Fruit fly (Drosophila melanogaster) whole organism, wandering third instar larva: ENCODE measurements around the gene Eaat2.

ENCODE experiments used
- CG32264 ChIP-seq: fragments of 200-800 bp; sonication (Bioruptor generic); optimal IDR thresholded peaks from 2 replicates; lab custom pipeline; 2016; ENCODE audit warnings: missing biosample characterization, missing genetic modification characterization
- Hr78 ChIP-seq: fragments of >200 bp; optimal IDR thresholded peaks from 2 replicates; lab custom pipeline; 2017; ENCODE audit warnings: missing biosample characterization, missing genetic modification characterization
- Hr83 ChIP-seq: fragments of 200-300 bp; sonication (Bioruptor generic); optimal IDR thresholded peaks from 2 replicates; lab custom pipeline; 2016; ENCODE audit warnings: missing biosample characterization, mild to moderate bottlenecking, missing genetic modification characterization, moderate library complexity; ENCODE audit not compliant: poor library complexity, severe bottlenecking
- Myc ChIP-seq: fragments of >200 bp; optimal IDR thresholded peaks from 2 replicates; lab custom pipeline; 2017
- Vsx2 ChIP-seq: fragments of 200-300, 225-300 bp; sonication (Bioruptor generic); optimal IDR thresholded peaks from 2 replicates; lab custom pipeline; 2018; ENCODE audit warnings: missing biosample characterization, missing genetic modification characterization; ENCODE audit not compliant: partially characterized antibody
- br ChIP-seq: fragments of 200-800 bp; sonication (Bioruptor generic); optimal IDR thresholded peaks from 2 replicates; lab custom pipeline; 2016; ENCODE audit warnings: missing biosample characterization, missing genetic modification characterization
- brk ChIP-seq: fragments of 200-800 bp; sonication (Bioruptor generic); optimal IDR thresholded peaks from 2 replicates; lab custom pipeline; 2016; ENCODE audit warnings: missing biosample characterization, mild to moderate bottlenecking, missing genetic modification characterization
- foxo ChIP-seq, 2 experiments: fragments of 200-800 bp; sonication (Bioruptor generic); optimal IDR thresholded peaks; 2 replicates in 1 of 2; 3 replicates in 1 of 2; lab custom pipeline; 2016 to 2017; ENCODE audit warnings: missing biosample characterization in 2 of 2, missing genetic modification characterization in 2 of 2
- fru ChIP-seq: fragments of 200-800 bp; sonication (Bioruptor generic); optimal IDR thresholded peaks from 3 replicates; lab custom pipeline; 2016; ENCODE audit warnings: missing biosample characterization, mild to moderate bottlenecking, missing genetic modification characterization
- h ChIP-seq: fragments of 200-800 bp; sonication (Bioruptor generic); optimal IDR thresholded peaks from 3 replicates; lab custom pipeline; 2016; ENCODE audit warnings: missing biosample characterization, mild to moderate bottlenecking, missing genetic modification characterization
- lola ChIP-seq: fragments of >200 bp; optimal IDR thresholded peaks from 2 replicates; lab custom pipeline; 2017; ENCODE audit warnings: missing biosample characterization, missing genetic modification characterization
- psq ChIP-seq: fragments of 200-800 bp; sonication (Bioruptor generic); optimal IDR thresholded peaks from 3 replicates; lab custom pipeline; 2017; ENCODE audit warnings: missing biosample characterization, mild to moderate bottlenecking, missing genetic modification characterization, moderate library complexity
- rgr ChIP-seq: fragments of 200-800 bp; sonication (Bioruptor generic); optimal IDR thresholded peaks from 3 replicates; lab custom pipeline; 2016; ENCODE audit warnings: missing biosample characterization, mild to moderate bottlenecking, missing genetic modification characterization
- tai ChIP-seq: sonication (Bioruptor generic); optimal IDR thresholded peaks from 2 replicates; lab custom pipeline; 2016; ENCODE audit warnings: missing biosample characterization, missing genetic modification characterization

dm6 chr2L:735772-736171, 8.4 kb downstream of the Eaat2 start:
- no peak for TF ChIP-seq CG32264 (GFP tag; lab: Kevin White, UChicago)
- TF ChIP-seq psq (GFP tag; lab: Kevin White, UChicago) = no peak
- TF ChIP-seq rgr = no peak
- no peak for TF ChIP-seq br (GFP tag; lab: Kevin White, UChicago)
- no peak for TF ChIP-seq brk (GFP tag; lab: Kevin White, UChicago)
- no peak for TF ChIP-seq foxo (GFP tag; optimal IDR thresholded peaks at IDR 0.05; lab: Kevin White, UChicago)
- no peak for TF ChIP-seq Hr83 (GFP tag; lab: Kevin White, UChicago)
- TF ChIP-seq h (GFP tag; lab: Kevin White, UChicago) = no peak
- no peak for TF ChIP-seq fru (GFP tag; lab: Kevin White, UChicago)
- TF ChIP-seq Hr78 (GFP tag; lab: Kevin White, UChicago) = no peak
- TF ChIP-seq Myc = no peak
- TF ChIP-seq lola = no peak
- no peak for TF ChIP-seq Vsx2 (GFP tag; lab: Kevin White, UChicago)
- no peak for TF ChIP-seq tai (GFP tag; lab: Kevin White, UChicago)
